Worm (Caenorhabditis elegans) whole organism, L2 larva: Measurements from ENCODE around the gene F41H10.2.

Source experiments
- C34F6.9 ChIP-seq: fragments of 150-350 bp; optimal IDR thresholded peaks from 2 replicates; lab custom pipeline; 2014; ENCODE audit warnings: missing biosample characterization, missing genetic modification characterization
- F13H6.1 ChIP-seq: sonication (generic microtip); optimal IDR thresholded peaks from 2 replicates; lab custom pipeline; 2016; ENCODE audit warnings: missing genetic modification characterization, missing compliant biosample characterization
- R02D3.7 ChIP-seq: fragments of 150-350 bp; optimal IDR thresholded peaks from 2 replicates; lab custom pipeline; 2014; ENCODE audit warnings: missing biosample characterization, missing genetic modification characterization
- Y55F3AM.14 ChIP-seq: fragments of 200-800 bp; sonication (Bioruptor generic); optimal IDR thresholded peaks from 2 replicates; lab custom pipeline; 2018; ENCODE audit warnings: mild to moderate bottlenecking, missing genetic modification characterization, missing compliant biosample characterization
- alr-1 ChIP-seq: fragments of 150-350 bp; optimal IDR thresholded peaks from 2 replicates; lab custom pipeline; 2014; ENCODE audit warnings: missing biosample characterization, missing genetic modification characterization
- aly-2 ChIP-seq: fragments of 150-350 bp; optimal IDR thresholded peaks from 2 replicates; lab custom pipeline; 2014; ENCODE audit warnings: missing biosample characterization, missing genetic modification characterization
- ama-1 ChIP-seq: fragments of 150-350 bp; optimal IDR thresholded peaks from 2 replicates; lab custom pipeline; 2018; ENCODE audit warnings: inconsistent platforms
- blmp-1 ChIP-seq: sonication (generic microtip); optimal IDR thresholded peaks from 2 replicates; lab custom pipeline; 2017; ENCODE audit warnings: missing genetic modification characterization, mild to moderate bottlenecking, missing compliant biosample characterization, antibody characterized with exemption, moderate library complexity; ENCODE audit not compliant: insufficient read depth
- ceh-82 ChIP-seq: fragments of 150-350 bp; optimal IDR thresholded peaks from 2 replicates; lab custom pipeline; 2014; ENCODE audit warnings: missing biosample characterization, missing genetic modification characterization
- crh-2 ChIP-seq: sonication (generic microtip); optimal IDR thresholded peaks from 2 replicates; lab custom pipeline; 2017; ENCODE audit warnings: missing biosample characterization, missing genetic modification characterization
- elt-1 ChIP-seq: fragments of 150-350 bp; optimal IDR thresholded peaks from 2 replicates; lab custom pipeline; 2014; ENCODE audit warnings: missing biosample characterization, missing genetic modification characterization
- elt-3 ChIP-seq: sonication (generic microtip); optimal IDR thresholded peaks from 2 replicates; lab custom pipeline; 2017; ENCODE audit warnings: missing biosample characterization, missing genetic modification characterization
- fos-1 ChIP-seq: fragments of 150-350 bp; optimal IDR thresholded peaks from 2 replicates; lab custom pipeline; 2014; ENCODE audit warnings: missing biosample characterization, missing genetic modification characterization
- gmeb-1 ChIP-seq: fragments of 150-350 bp; optimal IDR thresholded peaks from 2 replicates; lab custom pipeline; 2014; ENCODE audit warnings: missing biosample characterization, missing genetic modification characterization
- lin-11 ChIP-seq: fragments of 150-350 bp; sonication (generic microtip); optimal IDR thresholded peaks from 2 replicates; lab custom pipeline; 2014; ENCODE audit warnings: missing biosample characterization, missing genetic modification characterization, inconsistent platforms, mixed read lengths
- lin-13 ChIP-seq: fragments of 150-350 bp; optimal IDR thresholded peaks from 2 replicates; lab custom pipeline; 2014; ENCODE audit warnings: missing biosample characterization, missing genetic modification reagents, missing genetic modification characterization
- lin-39 ChIP-seq: fragments of 150-350 bp; optimal IDR thresholded peaks from 2 replicates; lab custom pipeline; 2014; ENCODE audit warnings: missing biosample characterization, missing genetic modification reagents, missing genetic modification characterization
- mbf-1 ChIP-seq: sonication (generic microtip); optimal IDR thresholded peaks from 2 replicates; lab custom pipeline; 2017; ENCODE audit warnings: missing biosample characterization, missing genetic modification characterization
- mdl-1 ChIP-seq, 2 experiments: fragments of 150-350 bp in 1 of 2; sonication (generic microtip) in 1 of 2; optimal IDR thresholded peaks; 2 replicates each; lab custom pipeline; 2017; ENCODE audit warnings: missing biosample characterization in 2 of 2, missing genetic modification characterization in 2 of 2
- nhr-10 ChIP-seq: sonication (generic microtip); optimal IDR thresholded peaks from 2 replicates; lab custom pipeline; 2017; ENCODE audit warnings: missing biosample characterization, missing genetic modification characterization
- nhr-11 ChIP-seq: fragments of 150-350 bp; optimal IDR thresholded peaks from 2 replicates; lab custom pipeline; 2014; ENCODE audit warnings: missing biosample characterization, missing genetic modification characterization
- nhr-12 ChIP-seq: fragments of 150-350 bp; optimal IDR thresholded peaks from 2 replicates; lab custom pipeline; 2014; ENCODE audit warnings: missing biosample characterization, missing genetic modification characterization
- nhr-129 ChIP-seq: fragments of 150-350 bp; optimal IDR thresholded peaks from 2 replicates; lab custom pipeline; 2014; ENCODE audit warnings: missing biosample characterization, missing genetic modification characterization
- nhr-21 ChIP-seq: fragments of 150-350 bp; optimal IDR thresholded peaks from 2 replicates; lab custom pipeline; 2014; ENCODE audit warnings: missing biosample characterization, missing genetic modification characterization
- nhr-237 ChIP-seq: fragments of 150-350 bp; optimal IDR thresholded peaks from 2 replicates; lab custom pipeline; 2014; ENCODE audit warnings: missing biosample characterization, missing genetic modification characterization
- nhr-25 ChIP-seq: fragments of 150-350 bp; sonication (generic microtip); optimal IDR thresholded peaks from 3 replicates; lab custom pipeline; 2014; ENCODE audit warnings: missing biosample characterization, missing genetic modification characterization
- nhr-77 ChIP-seq: fragments of 150-350 bp; optimal IDR thresholded peaks from 2 replicates; lab custom pipeline; 2014; ENCODE audit warnings: missing biosample characterization, missing genetic modification characterization
- peb-1 ChIP-seq: fragments of 150-350 bp; optimal IDR thresholded peaks from 2 replicates; lab custom pipeline; 2014; ENCODE audit warnings: missing biosample characterization, missing genetic modification characterization
- sma-3 ChIP-seq: sonication (generic microtip); optimal IDR thresholded peaks from 2 replicates; lab custom pipeline; 2016; ENCODE audit warnings: missing genetic modification reagents, missing genetic modification characterization, missing compliant biosample characterization
- sma-9 ChIP-seq, 2 experiments: fragments of 150-350 bp in 1 of 2; sonication (generic microtip) in 1 of 2; optimal IDR thresholded peaks; 2 replicates each; lab custom pipeline; 2014 to 2016; ENCODE audit warnings: missing genetic modification characterization in 2 of 2, mild to moderate bottlenecking in 1 of 2, missing biosample characterization in 1 of 2, missing compliant biosample characterization in 1 of 2, missing genetic modification reagents in 1 of 2, moderate library complexity in 1 of 2
- snpc-4 ChIP-seq: fragments of 150-350 bp; optimal IDR thresholded peaks from 2 replicates; lab custom pipeline; 2014; ENCODE audit warnings: missing biosample characterization, missing genetic modification characterization
- unc-39 ChIP-seq: fragments of 150-350 bp; optimal IDR thresholded peaks from 2 replicates; lab custom pipeline; 2014; ENCODE audit warnings: missing biosample characterization, missing genetic modification characterization
- unc-55 ChIP-seq: fragments of 150-350 bp; sonication (generic microtip); optimal IDR thresholded peaks from 3 replicates; lab custom pipeline; 2014; ENCODE audit warnings: missing biosample characterization, missing genetic modification reagents, missing genetic modification characterization
- unc-62 ChIP-seq: fragments of 150-350 bp; optimal IDR thresholded peaks from 2 replicates; lab custom pipeline; 2014; ENCODE audit warnings: missing biosample characterization, missing genetic modification reagents, missing genetic modification characterization
- zag-1 ChIP-seq: fragments of 150-350 bp; optimal IDR thresholded peaks from 2 replicates; lab custom pipeline; 2014; ENCODE audit warnings: missing biosample characterization, missing genetic modification characterization
- ztf-1 ChIP-seq: fragments of 200-800 bp; sonication (Bioruptor generic); conservative IDR thresholded peaks from 2 replicates; pipeline ENCODE4 v1.3.6; 2022; ENCODE audit warnings: missing genetic modification characterization, missing compliant biosample characterization

The F41H10.2 gene

DNA sequence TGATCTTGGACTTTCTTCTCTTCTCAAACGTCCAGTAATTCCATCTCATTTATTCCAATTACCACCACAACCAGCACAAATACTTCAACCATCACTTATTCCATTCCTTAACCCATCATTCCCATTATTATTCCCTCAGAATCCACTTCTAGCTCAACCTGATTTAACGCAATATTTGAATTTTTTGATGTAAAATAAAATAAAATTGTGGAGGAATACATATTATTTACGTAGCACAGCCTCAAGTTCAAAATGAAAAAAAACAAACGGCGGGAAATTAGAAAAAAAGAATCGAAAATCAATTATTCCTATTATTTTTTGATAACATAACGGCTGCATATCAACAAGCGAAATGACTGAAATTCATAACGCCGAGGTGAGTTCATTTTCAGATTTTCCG, 23.9 kb downstream of the F41H10.2 start, which contains the start of gene ZK616.61:
TSS of gene ZK616.61 (plus strand) at position 301 of the 400 bp plus-strand sequence.
- TF ChIP-seq unc-39 (tag; lab: Kevin White, UChicago) (no peak), C34F6.9 (tag; lab: Kevin White, UChicago) (no peak), nhr-129 (no peak), lin-13 (GFP tag; lab: Kevin White, UChicago) (no peak), sma-3 (no peak), lin-11 (no peak), crh-2 (tag; lab: Kevin White, UChicago) (no peak), unc-62 (GFP tag; lab: Kevin White, UChicago) (no peak), snpc-4 (tag; lab: Kevin White, UChicago) (no peak), F13H6.1 (tag; lab: Kevin White, UChicago) (no peak), blmp-1 (tag; lab: Kevin White, UChicago) (no peak), fos-1 (tag; lab: Kevin White, UChicago) (no peak)

DNA sequence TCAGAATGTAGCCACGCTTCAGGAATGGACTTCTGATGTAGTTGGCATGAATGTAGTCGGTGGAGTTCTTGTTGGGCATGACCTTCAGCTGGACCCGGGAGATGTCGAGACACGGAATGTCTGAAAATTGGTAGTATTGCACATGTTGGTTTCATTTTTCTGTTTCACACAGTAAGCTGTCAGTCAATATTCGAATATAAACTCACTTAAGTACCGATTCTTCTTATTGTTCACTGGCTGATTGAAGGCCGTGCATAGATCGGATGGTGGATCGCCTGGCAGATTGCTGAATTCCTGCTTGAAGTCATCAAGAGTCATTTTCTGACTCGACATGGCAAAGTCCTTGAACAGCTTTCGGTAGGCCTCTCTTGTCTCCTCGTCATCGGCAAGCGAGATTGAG, 27.7 kb downstream of the F41H10.2 start:
- TF ChIP-seq mdl-1 (tag; optimal IDR thresholded peaks at IDR 0.05; lab: Kevin White, UChicago) (no peak), gmeb-1 (tag; lab: Kevin White, UChicago) (no peak), unc-39 (tag; lab: Kevin White, UChicago) (no peak), nhr-10 (tag; lab: Kevin White, UChicago) (no peak), crh-2 (tag; lab: Kevin White, UChicago) (no peak), zag-1 (tag; lab: Kevin White, UChicago) (no peak), aly-2 (tag; lab: Kevin White, UChicago) (no peak), ama-1 (lab: Kevin White, UChicago) (no peak), snpc-4 (tag; lab: Kevin White, UChicago) (no peak), sma-3 (no peak), Y55F3AM.14 (no peak)

DNA sequence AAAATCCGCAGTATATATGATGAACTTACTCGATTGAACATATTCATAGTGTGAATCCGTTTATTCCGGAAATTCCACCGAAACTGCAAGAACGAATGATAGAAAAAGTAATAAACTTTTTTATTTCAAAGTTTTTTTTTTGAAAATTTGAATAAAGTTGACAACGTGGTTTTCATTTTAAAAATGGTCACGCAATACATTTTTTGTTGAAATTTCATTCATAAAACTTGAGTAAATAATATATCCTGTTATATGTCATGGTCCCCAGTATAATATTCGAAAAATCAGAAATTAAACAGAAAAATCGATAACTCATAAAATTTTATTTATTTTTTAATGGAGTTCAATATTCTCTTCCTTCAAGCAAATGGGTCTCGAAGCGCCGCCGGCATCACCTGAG, 29.7 kb downstream of the F41H10.2 start, which contains the start of gene ZK616.65:
TSS of gene ZK616.65 (minus strand) at position 101 of the 400 bp plus-strand sequence.
- TF ChIP-seq nhr-129: no peak
- no peak for TF ChIP-seq aly-2 (tag; lab: Kevin White, UChicago)
- no peak for TF ChIP-seq ceh-82
- TF ChIP-seq R02D3.7 (tag; lab: Kevin White, UChicago): no peak
- no peak for TF ChIP-seq unc-39 (tag; lab: Kevin White, UChicago)
- no peak for TF ChIP-seq mbf-1 (tag; lab: Kevin White, UChicago)
- TF ChIP-seq nhr-21: no peak
- TF ChIP-seq lin-39 (tag; lab: Kevin White, UChicago): no peak
- TF ChIP-seq sma-3: no peak
- no peak for TF ChIP-seq sma-9 (GFP tag; optimal IDR thresholded peaks at IDR 0.05; lab: Kevin White, UChicago)
- TF ChIP-seq sma-9 (tag; optimal IDR thresholded peaks at IDR 0.05; lab: Kevin White, UChicago): no peak
- no peak for TF ChIP-seq snpc-4 (tag; lab: Kevin White, UChicago)
- TF ChIP-seq alr-1: no peak

DNA sequence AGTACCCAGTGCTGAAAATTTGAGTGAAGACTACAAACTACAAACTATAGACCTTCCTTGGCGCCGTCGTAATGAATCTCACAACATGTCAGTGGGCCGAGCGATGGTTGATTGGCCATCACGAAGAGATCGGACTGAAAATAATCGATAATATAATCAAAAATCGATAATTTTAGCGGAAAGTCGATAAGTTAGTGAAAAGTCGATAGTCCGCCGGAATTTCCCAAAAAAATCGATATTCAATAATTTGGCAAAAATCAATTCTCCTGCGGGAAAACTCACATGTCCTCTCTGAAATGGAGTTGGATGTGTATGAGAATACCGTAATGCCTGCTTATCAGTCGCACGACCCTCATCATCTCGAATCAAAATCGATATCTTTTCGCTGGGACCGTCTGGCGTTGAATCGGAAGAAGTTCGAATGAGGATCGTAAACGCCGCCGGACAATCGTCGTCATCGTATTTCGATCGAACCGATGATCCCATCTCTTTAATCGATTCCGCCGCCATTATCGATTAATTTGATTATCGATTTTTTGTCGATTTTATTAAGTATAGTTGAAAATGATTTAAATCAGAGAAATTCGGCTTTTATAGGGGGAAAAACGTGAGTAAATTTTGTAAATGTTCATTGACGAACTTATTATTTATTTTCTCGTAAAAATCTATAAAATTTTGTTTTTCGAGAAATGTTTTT, 30.4 kb downstream of the F41H10.2 start, which contains the start of gene ZK616.8:
TSS of gene ZK616.8 (minus strand) at position 553 of the 697 bp plus-strand sequence.
- TF ChIP-seq nhr-129 (no peak), peb-1 (tag; lab: Kevin White, UChicago) (no peak), zag-1 (tag; lab: Kevin White, UChicago) (no peak), mdl-1 (tag; optimal IDR thresholded peaks at IDR 0.05; lab: Kevin White, UChicago) (no peak), sma-9 (GFP tag; optimal IDR thresholded peaks at IDR 0.05; lab: Kevin White, UChicago) (no peak), sma-9 (tag; optimal IDR thresholded peaks at IDR 0.05; lab: Kevin White, UChicago) (no peak), nhr-77 (no peak), nhr-237 (tag; lab: Kevin White, UChicago) (no peak), ztf-1 (GFP tag; lab: Robert Waterston, UW) (no peak), ama-1 (lab: Kevin White, UChicago) (no peak)

DNA sequence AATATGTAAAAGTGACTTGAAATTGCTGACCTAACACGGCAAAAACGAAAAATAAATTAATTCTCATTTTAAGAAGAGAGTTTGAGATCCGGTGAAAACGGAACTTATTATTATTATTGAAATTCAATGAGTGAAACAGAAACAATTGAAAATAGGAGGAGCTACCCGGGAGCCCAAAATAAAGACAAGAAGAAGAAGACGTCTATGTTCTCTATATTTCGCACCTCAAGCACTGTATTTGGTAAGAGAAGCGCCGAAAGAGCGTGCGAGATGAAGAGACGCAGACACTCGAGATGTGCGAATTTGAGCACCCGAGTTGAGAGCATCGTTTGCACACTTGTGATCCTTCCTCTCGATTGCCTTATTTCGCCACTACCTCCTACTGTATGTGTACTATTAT, 34.3 kb downstream of the F41H10.2 start, which contains the start of gene spp-7:
TSS of gene spp-7 (minus strand) at position 101 of the 400 bp plus-strand sequence.
- TF ChIP-seq gmeb-1 (tag; lab: Kevin White, UChicago): no peak
- no peak for TF ChIP-seq nhr-12 (tag; lab: Kevin White, UChicago)
- no peak for TF ChIP-seq nhr-129
- TF ChIP-seq peb-1 (tag; lab: Kevin White, UChicago): no peak
- TF ChIP-seq crh-2 (tag; lab: Kevin White, UChicago): no peak
- TF ChIP-seq aly-2 (tag; lab: Kevin White, UChicago): no peak
- no peak for TF ChIP-seq unc-39 (tag; lab: Kevin White, UChicago)
- TF ChIP-seq elt-1: no peak
- TF ChIP-seq fos-1 (tag; lab: Kevin White, UChicago): no peak
- TF ChIP-seq elt-3: no peak
- no peak for TF ChIP-seq blmp-1 (tag; lab: Kevin White, UChicago)
- no peak for TF ChIP-seq lin-11
- TF ChIP-seq nhr-77: no peak
- TF ChIP-seq unc-62 (GFP tag; lab: Kevin White, UChicago): no peak
- TF ChIP-seq unc-55: no peak
- no peak for TF ChIP-seq Y55F3AM.14
- no peak for TF ChIP-seq nhr-237 (tag; lab: Kevin White, UChicago)
- no peak for TF ChIP-seq nhr-25 (tag; lab: Kevin White, UChicago)
- TF ChIP-seq lin-13 (GFP tag; lab: Kevin White, UChicago): no peak
- no peak for TF ChIP-seq nhr-11 (tag; lab: Kevin White, UChicago)
- TF ChIP-seq, all 48 proteins: peak for 0
